Worm (Caenorhabditis elegans) whole organism, late embryonic: ENCODE data around the gene F02D8.4.
"Not testable (repeated sequence)": the region's sequence is repeated elsewhere in the genome, so short reads cannot be mapped to it uniquely, and the experiment has no call there.

ENCODE experiments used
- K02D7.2 ChIP-seq: sonication (generic microtip); optimal IDR thresholded peaks from 2 replicates; lab custom pipeline; 2017; ENCODE audit warnings: mild to moderate bottlenecking, missing genetic modification characterization, missing compliant biosample characterization
- Y22D7AL.16 ChIP-seq: sonication (generic microtip); optimal IDR thresholded peaks from 2 replicates; lab custom pipeline; 2016; ENCODE audit warnings: missing genetic modification characterization, missing compliant biosample characterization
- ceh-14 ChIP-seq: sonication (generic microtip); optimal IDR thresholded peaks from 2 replicates; lab custom pipeline; 2016; ENCODE audit warnings: missing genotype, missing genetic modification characterization, missing compliant biosample characterization
- ceh-19 ChIP-seq: fragments of 200-800 bp; sonication (Bioruptor generic); optimal IDR thresholded peaks from 2 replicates; lab custom pipeline; 2018; ENCODE audit warnings: mild to moderate bottlenecking, missing genetic modification characterization, missing compliant biosample characterization
- ets-4 ChIP-seq: sonication (generic microtip); optimal IDR thresholded peaks from 2 replicates; lab custom pipeline; 2016; ENCODE audit warnings: missing genetic modification characterization, missing compliant biosample characterization
- hlh-13 ChIP-seq: fragments of 200-800 bp; sonication (Bioruptor generic); optimal IDR thresholded peaks from 2 replicates; lab custom pipeline; 2018; ENCODE audit warnings: mild to moderate bottlenecking, missing genetic modification characterization, missing compliant biosample characterization
- hlh-8 ChIP-seq: sonication (generic microtip); optimal IDR thresholded peaks from 2 replicates; lab custom pipeline; 2016; ENCODE audit warnings: missing genotype, missing genetic modification characterization, missing compliant biosample characterization
- lim-6 ChIP-seq: sonication (generic microtip); optimal IDR thresholded peaks from 2 replicates; lab custom pipeline; 2016; ENCODE audit warnings: missing genetic modification characterization, missing compliant biosample characterization
- nhr-11 ChIP-seq: fragments of 150-350 bp; optimal IDR thresholded peaks from 2 replicates; lab custom pipeline; 2014; ENCODE audit warnings: missing biosample characterization, missing genetic modification characterization
- rnt-1 ChIP-seq: sonication (generic microtip); optimal IDR thresholded peaks from 2 replicates; lab custom pipeline; 2016; ENCODE audit warnings: missing genetic modification characterization, missing compliant biosample characterization
- unc-55 ChIP-seq: sonication (generic microtip); optimal IDR thresholded peaks from 2 replicates; lab custom pipeline; 2017; ENCODE audit warnings: missing biosample characterization, missing genetic modification reagents, missing genetic modification characterization
- unc-86 ChIP-seq: sonication (generic microtip); optimal IDR thresholded peaks from 2 replicates; lab custom pipeline; 2016; ENCODE audit warnings: missing genetic modification characterization, missing compliant biosample characterization

F02D8.4 gene

DNA sequence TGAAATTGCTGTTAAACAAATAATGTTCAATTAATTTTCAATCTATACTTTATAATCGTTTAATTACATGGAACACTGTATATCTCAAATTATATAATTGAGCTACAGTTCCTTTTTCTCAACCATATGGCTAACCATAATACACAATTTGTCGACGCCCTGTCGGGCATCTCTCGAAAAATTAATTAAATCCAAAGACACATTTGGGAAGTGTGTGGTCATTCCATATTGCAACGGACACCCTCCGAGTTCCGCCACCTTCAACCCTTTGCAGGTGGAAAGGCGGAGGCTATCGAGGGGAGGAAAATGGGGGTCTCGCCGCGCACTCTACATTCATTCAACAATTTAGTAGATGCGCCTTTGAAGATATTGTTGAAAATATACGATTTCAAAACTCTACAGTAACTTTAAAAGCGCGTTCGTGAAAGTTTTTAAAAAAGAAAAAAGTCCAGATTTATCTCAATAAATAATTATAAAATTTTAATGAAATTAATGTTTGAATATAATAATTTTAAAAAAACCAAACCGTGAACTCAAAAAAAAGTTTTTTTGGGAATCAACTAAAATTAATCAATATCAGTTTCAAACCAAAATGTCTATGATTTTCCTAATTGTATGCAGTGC, 44.3 kb downstream of the F02D8.4 start, which contains the start of gene F14H8.8:
Gene F14H8.8, plus strand, starts transcription at position 574 of the 624 bp plus-strand sequence.
- TF ChIP-seq unc-86 (tag; lab: Kevin White, UChicago) (no peak), lim-6 (tag; lab: Kevin White, UChicago) (no peak), rnt-1 (no peak), hlh-13 (GFP tag; lab: Kevin White, UChicago) (no peak), nhr-11 (tag; lab: Kevin White, UChicago) (no peak), hlh-8 (no peak)

DNA sequence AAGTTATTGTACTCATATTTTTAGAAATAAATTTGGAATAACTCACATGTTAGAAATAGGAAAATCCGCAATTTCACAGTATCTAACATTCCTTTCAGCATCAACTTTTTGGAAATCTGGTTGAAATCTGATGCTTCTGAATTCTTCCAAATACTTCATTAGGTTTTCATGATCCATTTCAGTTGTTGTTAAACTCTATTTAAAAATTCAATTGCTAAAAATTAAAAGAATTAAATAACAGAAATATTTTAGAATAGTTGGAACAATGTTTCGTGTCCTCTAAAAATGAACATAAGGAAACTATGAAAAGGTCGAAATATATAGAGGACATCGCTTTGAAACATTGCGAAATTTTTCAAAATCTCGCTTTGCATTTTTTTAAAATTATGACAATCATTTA, 46.7 kb downstream of the F02D8.4 start, which contains the start of gene cng-1:
Gene cng-1, minus strand, starts transcription at position 101 of the 400 bp plus-strand sequence.
- not testable (repeated sequence) for TF ChIP-seq Y22D7AL.16 (tag; lab: Kevin White, UChicago); ets-4; ceh-14 (tag; lab: Kevin White, UChicago)

DNA sequence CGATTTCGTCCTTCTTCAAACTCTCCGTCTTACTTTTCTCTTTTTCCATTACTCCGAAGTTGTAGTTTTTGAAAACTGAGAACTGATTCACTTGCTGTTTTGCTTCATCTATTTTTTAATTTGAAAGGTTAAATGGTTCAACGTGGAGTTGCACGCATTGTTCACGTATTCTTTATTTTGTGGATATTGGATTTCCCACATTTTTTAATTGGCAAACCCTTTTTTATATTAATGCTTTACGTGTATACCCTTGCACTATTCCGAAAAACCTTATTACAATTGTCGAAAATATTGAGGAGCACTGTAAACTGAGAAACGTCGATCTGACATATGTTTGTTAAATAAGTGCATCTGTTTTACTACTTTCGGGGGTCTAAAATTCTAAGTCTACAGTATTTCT, 52.1 kb downstream of the F02D8.4 start, which contains the start of gene melo-3:
Gene melo-3, minus strand, starts transcription at position 101 of the 400 bp plus-strand sequence.
- TF ChIP-seq ceh-19; K02D7.2 (tag; lab: Kevin White, UChicago); unc-55 (GFP tag; lab: Kevin White, UChicago): not testable (repeated sequence)
- TF ChIP-seq, all 69 proteins: peak for 0; not testable (repeated sequence) for 69
